Worm (Caenorhabditis elegans): Measurements from ENCODE around the gene affl-2.

affl-2 gene

ce11 chrIII:434361-434941 lies at the start of gene affl-2:
Gene affl-2, plus strand, starts transcription at chrIII:434891.
- TF ChIP-seq ceh-36 (tag; optimal IDR thresholded peaks at IDR 0.05) (peak; percentile 48), hmg-4 (GFP tag; optimal IDR thresholded peaks at IDR 0.05) (peak; percentile 38), ama-1 (optimal IDR thresholded peaks at IDR 0.05) (no peak), hnd-1 (tag; optimal IDR thresholded peaks at IDR 0.05) (no peak), flt-1 (GFP tag; IDR thresholded peaks at IDR 0.05) (no peak)

DNA sequence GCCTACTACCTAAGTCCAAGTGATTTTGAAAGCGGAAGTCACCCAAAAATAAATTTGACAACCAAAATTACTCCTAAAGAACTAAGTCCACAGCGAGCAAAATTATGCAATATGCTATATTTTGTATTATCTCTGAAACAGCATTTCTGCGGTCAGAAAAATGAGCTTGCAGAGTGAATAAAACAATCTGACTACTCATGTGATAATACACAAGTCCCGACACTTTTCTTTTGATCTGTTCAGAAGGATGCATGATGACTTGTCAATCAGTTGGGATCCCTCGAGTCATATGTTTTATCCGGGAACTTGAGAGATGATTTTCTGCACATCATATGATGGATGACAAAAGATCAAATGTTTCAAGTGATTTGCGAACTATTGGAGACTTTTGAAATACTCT lies 49.6 kb upstream of the affl-2 start:
- TF ChIP-seq tbx-37 (GFP tag; conservative IDR thresholded peaks at IDR 0.05) (no peak), tbx-11 (GFP tag; IDR thresholded peaks at IDR 0.05) (no peak), ceh-36 (tag; optimal IDR thresholded peaks at IDR 0.05) (no peak), F13C5.2 (tag; optimal IDR thresholded peaks at IDR 0.05) (no peak), hmg-4 (GFP tag; optimal IDR thresholded peaks at IDR 0.05) (no peak), hmbx-1 (tag; optimal IDR thresholded peaks at IDR 0.05) (no peak), aly-1 (tag; optimal IDR thresholded peaks at IDR 0.05) (no peak), ceh-13 (GFP tag; optimal IDR thresholded peaks at IDR 0.05) (no peak), ama-1 (optimal IDR thresholded peaks at IDR 0.05) (no peak), B0310.2 (tag; optimal IDR thresholded peaks at IDR 0.05) (no peak), hnd-1 (tag; optimal IDR thresholded peaks at IDR 0.05) (no peak), flt-1 (GFP tag; IDR thresholded peaks at IDR 0.05) (no peak)

DNA sequence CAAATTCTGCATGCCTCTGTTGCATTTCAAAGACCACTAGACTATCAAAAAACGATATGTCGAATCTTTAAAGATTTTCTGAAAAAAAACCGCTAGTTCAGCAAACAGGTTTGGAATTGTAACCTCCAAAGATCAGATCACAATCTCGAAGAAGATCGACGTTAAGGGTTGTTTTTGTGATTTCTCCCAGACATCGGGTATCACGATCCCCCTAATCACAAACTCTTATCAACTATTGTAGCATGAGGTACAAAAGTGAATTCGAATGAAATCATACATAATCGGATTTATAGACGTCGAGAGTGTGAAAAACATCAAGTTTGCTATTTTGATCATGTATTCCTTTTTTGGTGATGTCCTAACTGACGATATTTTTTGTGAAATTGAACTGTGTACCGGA lies 33.8 kb upstream of the affl-2 start:
- TF ChIP-seq tbx-11 (GFP tag; IDR thresholded peaks at IDR 0.05), result no peak
- TF ChIP-seq ceh-13 (GFP tag; optimal IDR thresholded peaks at IDR 0.05), result no peak
- no peak for TF ChIP-seq scrt-1 (GFP tag; IDR thresholded peaks at IDR 0.05)
- no peak for TF ChIP-seq flt-1 (GFP tag; IDR thresholded peaks at IDR 0.05)
- no peak for TF ChIP-seq hmbx-1 (tag; optimal IDR thresholded peaks at IDR 0.05)
- TF ChIP-seq aly-1 (tag; optimal IDR thresholded peaks at IDR 0.05), result no peak
- TF ChIP-seq ceh-36 (tag; optimal IDR thresholded peaks at IDR 0.05), result no peak
- TF ChIP-seq ets-7 (tag; optimal IDR thresholded peaks at IDR 0.05), result no peak
- TF ChIP-seq B0310.2 (tag; optimal IDR thresholded peaks at IDR 0.05), result no peak

DNA sequence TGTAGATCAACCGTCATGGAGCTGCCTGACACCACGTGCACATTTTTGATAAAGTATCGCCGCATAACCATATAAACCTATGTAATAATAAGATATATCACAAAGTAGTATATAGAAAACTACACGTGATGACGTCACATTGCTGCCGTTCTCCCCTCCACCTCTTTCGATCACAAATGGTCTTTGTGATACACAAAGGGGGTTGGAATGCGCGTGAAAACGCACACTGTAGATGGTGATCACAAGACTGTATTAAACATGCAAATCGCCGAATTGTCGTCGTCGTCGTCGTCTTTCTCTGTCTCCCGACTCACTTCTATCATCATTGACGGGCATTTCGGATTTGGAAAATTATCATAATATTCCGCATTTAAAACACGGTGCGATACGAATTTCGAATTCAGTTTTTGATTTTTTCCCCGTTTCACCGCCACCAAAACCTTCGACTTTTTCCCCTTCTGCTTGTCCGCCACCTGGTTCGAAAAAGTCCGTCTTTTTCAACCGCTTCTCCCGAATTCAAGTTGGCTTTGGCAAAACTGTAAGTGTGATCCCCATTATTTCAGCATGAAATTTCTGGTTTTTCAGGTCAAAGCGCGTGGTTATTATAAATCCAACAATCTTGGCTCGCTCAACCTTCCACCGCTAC lies 32.4 kb upstream of the affl-2 start, which contains the start of the genes Y55B1BL.1 and Y55B1BL.2:
Y55B1BL.1 (plus strand) TSS at position 217 of the 646 bp plus-strand sequence.
Y55B1BL.2 (plus strand) TSS at position 596 of the 646 bp plus-strand sequence.
- TF ChIP-seq flt-1 (GFP tag; IDR thresholded peaks at IDR 0.05) (no peak), hmbx-1 (tag; optimal IDR thresholded peaks at IDR 0.05) (no peak), ceh-13 (GFP tag; optimal IDR thresholded peaks at IDR 0.05) (no peak), F13C5.2 (tag; optimal IDR thresholded peaks at IDR 0.05) (no peak), ama-1 (optimal IDR thresholded peaks at IDR 0.05) (no peak), hmg-4 (GFP tag; optimal IDR thresholded peaks at IDR 0.05) (no peak), tbx-37 (GFP tag; conservative IDR thresholded peaks at IDR 0.05) (no peak), aly-1 (tag; optimal IDR thresholded peaks at IDR 0.05) (no peak), tra-4 (tag; optimal IDR thresholded peaks at IDR 0.05) (no peak), scrt-1 (GFP tag; IDR thresholded peaks at IDR 0.05) (no peak), hnd-1 (tag; optimal IDR thresholded peaks at IDR 0.05) (no peak), pes-1 (GFP tag; IDR thresholded peaks at IDR 0.05) (no peak), tbx-11 (GFP tag; IDR thresholded peaks at IDR 0.05) (no peak), sea-1 (GFP tag; conservative IDR thresholded peaks at IDR 0.05) (no peak), B0310.2 (tag; optimal IDR thresholded peaks at IDR 0.05) (no peak), ets-7 (tag; optimal IDR thresholded peaks at IDR 0.05) (no peak)

- TF ChIP-seq tbx-37 (GFP tag; conservative IDR thresholded peaks at IDR 0.05) (0 out of 2 replicates have a peak, but pooled peaks have one; percentile 14), flt-1 (GFP tag; IDR thresholded peaks at IDR 0.05) (peak; percentile 62), tbx-11 (GFP tag; IDR thresholded peaks at IDR 0.05) (peak; percentile 81), sea-1 (GFP tag; conservative IDR thresholded peaks at IDR 0.05) (peak; percentile 85), scrt-1 (GFP tag; IDR thresholded peaks at IDR 0.05) (peak; percentile 80), pes-1 (GFP tag; IDR thresholded peaks at IDR 0.05) (peak; percentile 68)
Measured at ce11 chrIII:415331-415775, 19.3 kb upstream of the affl-2 start.

- no peak for TF ChIP-seq tbx-37 (GFP tag; conservative IDR thresholded peaks at IDR 0.05)
- no peak for TF ChIP-seq pes-1 (GFP tag; IDR thresholded peaks at IDR 0.05)
- no peak for TF ChIP-seq tbx-11 (GFP tag; IDR thresholded peaks at IDR 0.05)
- no peak for TF ChIP-seq flt-1 (GFP tag; IDR thresholded peaks at IDR 0.05)
- no peak for TF ChIP-seq ceh-13 (GFP tag; optimal IDR thresholded peaks at IDR 0.05)
- no peak for TF ChIP-seq ets-7 (tag; optimal IDR thresholded peaks at IDR 0.05)
Measured at ce11 chrIII:418649-419048, 16.0 kb upstream of the affl-2 start, which contains the start of gene stim-1. Gene stim-1, minus strand, starts transcription at chrIII:418749.

DNA sequence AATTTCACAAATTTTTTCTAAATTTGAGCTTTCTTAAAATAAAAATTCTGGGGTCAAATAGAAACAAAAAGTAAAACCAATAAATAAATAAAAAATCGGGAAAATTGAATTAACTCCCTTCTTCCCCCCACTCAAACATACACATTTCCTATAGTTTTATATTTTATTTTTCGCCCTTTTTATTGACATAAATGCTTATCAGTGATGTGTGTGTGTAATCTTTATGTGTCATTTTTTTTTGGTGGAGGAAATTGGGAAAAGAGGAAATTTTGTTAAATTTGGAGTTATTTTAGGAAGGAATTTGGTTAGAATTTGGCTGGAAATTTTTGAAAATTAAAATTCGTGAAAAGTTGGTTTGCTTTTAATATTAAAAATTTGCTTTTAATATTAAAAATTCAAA lies 12.1 kb upstream of the affl-2 start:
- TF ChIP-seq ets-7 (tag; optimal IDR thresholded peaks at IDR 0.05), result no peak
- TF ChIP-seq flt-1 (GFP tag; IDR thresholded peaks at IDR 0.05), result no peak
- TF ChIP-seq hnd-1 (tag; optimal IDR thresholded peaks at IDR 0.05), result no peak
- TF ChIP-seq tbx-11 (GFP tag; IDR thresholded peaks at IDR 0.05), result no peak
- no peak for TF ChIP-seq pes-1 (GFP tag; IDR thresholded peaks at IDR 0.05)
- no peak for TF ChIP-seq hmg-4 (GFP tag; optimal IDR thresholded peaks at IDR 0.05)
- no peak for TF ChIP-seq scrt-1 (GFP tag; IDR thresholded peaks at IDR 0.05)
- no peak for TF ChIP-seq hmbx-1 (tag; optimal IDR thresholded peaks at IDR 0.05)
- no peak for TF ChIP-seq tra-4 (tag; optimal IDR thresholded peaks at IDR 0.05)
- no peak for TF ChIP-seq B0310.2 (tag; optimal IDR thresholded peaks at IDR 0.05)
- no peak for TF ChIP-seq ceh-36 (tag; optimal IDR thresholded peaks at IDR 0.05)
- no peak for TF ChIP-seq aly-1 (tag; optimal IDR thresholded peaks at IDR 0.05)
- TF ChIP-seq ceh-13 (GFP tag; optimal IDR thresholded peaks at IDR 0.05), result no peak
- TF ChIP-seq sea-1 (GFP tag; conservative IDR thresholded peaks at IDR 0.05), result no peak
- TF ChIP-seq ama-1 (optimal IDR thresholded peaks at IDR 0.05), result no peak
